Fruit fly (Drosophila melanogaster): ENCODE results near the gene CG18048.

CG18048 gene

dm6 chr3R:6382733-6383465, 37.0 kb downstream of the CG18048 start, which contains the start of gene gzl (continued):
- TF ChIP-seq CG2129 (GFP tag; IDR thresholded peaks at IDR 0.05; ENCODE audit: partially characterized antibody) (peak; percentile 85), Ets97D (GFP tag; optimal IDR thresholded peaks at IDR 0.05) (peak; percentile 43), YL-1 (GFP tag; optimal IDR thresholded peaks at IDR 0.05) (peak; percentile 72), CG34422 (GFP tag; IDR thresholded peaks at IDR 0.05) (no peak), CG30020 (tag; optimal IDR thresholded peaks at IDR 0.05) (peak; percentile 39), CHES-1-like (GFP tag; optimal IDR thresholded peaks at IDR 0.05) (peak; percentile 42), CG12104 (GFP tag; optimal IDR thresholded peaks at IDR 0.05) (no peak), hb (GFP tag; IDR thresholded peaks at IDR 0.05; ENCODE audit: partially characterized antibody) (peak; percentile 94), Bdp1 (GFP tag; optimal IDR thresholded peaks at IDR 0.05) (no peak), D19B (GFP tag; optimal IDR thresholded peaks at IDR 0.05) (no peak), gro (GFP tag; optimal IDR thresholded peaks at IDR 0.05) (peak; percentile 36), zen2 (GFP tag; IDR thresholded peaks at IDR 0.05; ENCODE audit: partially characterized antibody) (peak; percentile 97), Aef1 (GFP tag; IDR thresholded peaks at IDR 0.05) (peak; percentile 31; the same call in 1 of the 3 replicates), CG18764 (GFP tag; optimal IDR thresholded peaks at IDR 0.05) (no peak), lov (optimal IDR thresholded peaks at IDR 0.05) (no peak), lov (GFP tag; IDR thresholded peaks at IDR 0.05) (no peak), zf30C (GFP tag; optimal IDR thresholded peaks at IDR 0.05) (no peak), corto (GFP tag; optimal IDR thresholded peaks at IDR 0.05) (no peak), CG8478 (optimal IDR thresholded peaks at IDR 0.05) (peak; percentile 87), Dll (GFP tag; IDR thresholded peaks at IDR 0.05; ENCODE audit: partially characterized antibody) (peak; percentile 94), CG7963 (GFP tag; IDR thresholded peaks at IDR 0.05; ENCODE audit: partially characterized antibody) (peak; percentile 96), CkIIα-i1 (GFP tag; IDR thresholded peaks at IDR 0.05) (no peak), CG34376 (GFP tag; optimal IDR thresholded peaks at IDR 0.05) (peak; percentile 10), HLH4C (GFP tag; IDR thresholded peaks at IDR 0.05; ENCODE audit: partially characterized antibody) (peak; percentile 96), CG13775 (GFP tag; optimal IDR thresholded peaks at IDR 0.05) (no peak), BEAF-32 (GFP tag; optimal IDR thresholded peaks at IDR 0.05) (peak; percentile 95), CG17829 (tag; optimal IDR thresholded peaks at IDR 0.05) (peak; percentile 21), Doc3 (GFP tag; IDR thresholded peaks at IDR 0.05; ENCODE audit: partially characterized antibody) (peak; percentile 92), Med (GFP tag) (peak; percentile 87), Dref (GFP tag; IDR thresholded peaks at IDR 0.05) (peak; percentile 97), CG1603 (tag; optimal IDR thresholded peaks at IDR 0.05) (peak; percentile 60), CG32532 (GFP tag; IDR thresholded peaks at IDR 0.05) (0 out of 2 replicates have a peak, but pooled peaks have one; percentile 16), CG7357 (GFP tag; IDR thresholded peaks at IDR 0.05) (no peak), cg (GFP tag; optimal IDR thresholded peaks at IDR 0.05) (peak; percentile 93), mld (GFP tag; IDR thresholded peaks at IDR 0.05; ENCODE audit: partially characterized antibody) (peak; percentile 94), CG2116 (GFP tag; optimal IDR thresholded peaks at IDR 0.05) (peak; percentile 65), CoRest (tag; optimal IDR thresholded peaks at IDR 0.05) (peak; percentile 27), amos (GFP tag; IDR thresholded peaks at IDR 0.05; ENCODE audit: partially characterized antibody) (peak; percentile 99), NC2β (GFP tag; optimal IDR thresholded peaks at IDR 0.05) (no peak), Adf1 (GFP tag; IDR thresholded peaks at IDR 0.05) (peak; percentile 30; the same call in 1 of the 2 replicates), Fer2 (tag; optimal IDR thresholded peaks at IDR 0.05) (no peak), hbn (GFP tag; IDR thresholded peaks at IDR 0.05; ENCODE audit: partially characterized antibody) (peak; percentile 97), D (optimal IDR thresholded peaks at IDR 0.05) (peak; percentile 66), D (GFP tag; optimal IDR thresholded peaks at IDR 0.05) (no peak), Sry-δ (GFP tag; optimal IDR thresholded peaks at IDR 0.05) (peak; percentile 93), CG4360 (GFP tag; IDR thresholded peaks at IDR 0.05) (peak; percentile 42; the same call in 1 of the 2 replicates), row (GFP tag; IDR thresholded peaks at IDR 0.05) (peak; percentile 42; the same call in 1 of the 3 replicates), Rfx (GFP tag; IDR thresholded peaks at IDR 0.05) (peak; percentile 49), Xrp1 (GFP tag; IDR thresholded peaks at IDR 0.05) (peak; percentile 19; the same call in 1 of the 2 replicates)
